Worm (Caenorhabditis elegans) whole organism, L1 larva: ENCODE data around the gene cutl-19.

Experiments used
- ama-1 ChIP-seq: fragments of 150-350 bp; optimal IDR thresholded peaks from 2 replicates; lab custom pipeline; 2014
- blmp-1 ChIP-seq: fragments of 150-350 bp; optimal IDR thresholded peaks from 2 replicates; lab custom pipeline; 2014; ENCODE audit warnings: missing biosample characterization, missing genetic modification characterization
- fkh-8 ChIP-seq: sonication (generic microtip); optimal IDR thresholded peaks from 2 replicates; lab custom pipeline; 2016; ENCODE audit warnings: mild to moderate bottlenecking, missing genetic modification characterization, missing compliant biosample characterization
- hpl-2 ChIP-seq: fragments of 150-350 bp; optimal IDR thresholded peaks from 2 replicates; lab custom pipeline; 2014; ENCODE audit warnings: missing biosample characterization, missing genetic modification reagents, missing genetic modification characterization
- nhr-77 ChIP-seq: fragments of 150-350 bp; optimal IDR thresholded peaks from 2 replicates; lab custom pipeline; 2014; ENCODE audit warnings: missing biosample characterization, missing genetic modification characterization
- rnt-1 ChIP-seq: sonication (generic microtip); optimal IDR thresholded peaks from 2 replicates; lab custom pipeline; 2016; ENCODE audit warnings: mild to moderate bottlenecking, missing genetic modification characterization, moderate library complexity, missing compliant biosample characterization
- snu-23 ChIP-seq: sonication (generic microtip); optimal IDR thresholded peaks from 2 replicates; lab custom pipeline; 2016; ENCODE audit warnings: missing genetic modification characterization, missing compliant biosample characterization
- unc-30 ChIP-seq: sonication (generic microtip); optimal IDR thresholded peaks from 2 replicates; lab custom pipeline; 2017; ENCODE audit warnings: missing biosample characterization, missing genetic modification characterization
- unc-86 ChIP-seq: sonication (generic microtip); optimal IDR thresholded peaks from 2 replicates; lab custom pipeline; 2016; ENCODE audit warnings: missing genetic modification characterization, missing compliant biosample characterization
- zip-4 ChIP-seq: fragments of 200-800 bp; sonication (Bioruptor generic); optimal IDR thresholded peaks from 2 replicates; lab custom pipeline; 2018; ENCODE audit warnings: mild to moderate bottlenecking, missing genetic modification characterization, moderate library complexity, missing compliant biosample characterization

DNA sequence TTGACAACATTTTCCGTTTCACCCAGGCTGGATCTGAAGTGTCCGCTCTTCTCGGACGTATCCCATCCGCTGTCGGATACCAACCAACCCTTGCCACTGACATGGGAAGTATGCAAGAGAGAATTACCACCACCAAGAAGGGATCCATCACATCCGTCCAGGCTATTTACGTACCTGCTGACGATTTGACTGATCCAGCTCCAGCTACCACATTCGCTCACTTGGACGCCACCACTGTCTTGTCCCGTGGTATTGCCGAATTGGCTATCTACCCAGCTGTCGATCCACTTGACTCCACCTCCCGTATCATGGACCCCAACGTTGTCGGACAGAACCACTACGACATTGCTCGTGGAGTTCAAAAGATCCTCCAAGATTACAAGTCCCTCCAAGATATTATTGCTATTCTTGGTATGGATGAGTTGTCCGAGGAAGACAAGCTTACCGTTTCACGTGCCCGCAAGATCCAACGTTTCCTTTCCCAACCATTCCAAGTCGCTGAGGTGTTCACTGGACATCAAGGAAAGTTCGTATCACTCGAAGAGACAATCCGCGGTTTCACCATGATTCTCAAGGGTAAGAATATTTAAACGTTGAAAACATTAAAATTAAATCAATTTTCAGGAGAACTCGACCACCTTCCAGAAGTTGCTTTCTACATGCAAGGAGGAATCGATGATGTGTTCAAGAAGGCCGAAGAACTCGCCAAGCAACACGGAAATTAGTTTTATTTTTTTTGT lies 12.3 kb upstream of the cutl-19 start:
- TF ChIP-seq rnt-1 (tag; lab: Kevin White, UChicago) (no peak), nhr-77 (tag; lab: Kevin White, UChicago) (no peak), unc-30 (tag; lab: Kevin White, UChicago) (no peak), ama-1 (lab: Kevin White, UChicago) (no peak), hpl-2 (GFP tag; lab: Kevin White, UChicago) (no peak), blmp-1 (no peak), fkh-8 (tag; lab: Kevin White, UChicago) (no peak), snu-23 (GFP tag; lab: Kevin White, UChicago) (no peak), unc-86 (no peak), zip-4 (GFP tag; lab: Kevin White, UChicago) (no peak)
